Worm (Caenorhabditis elegans) whole organism, young adult: ENCODE results near the gene F09G2.2.

ENCODE experiments used
- C17E4.6 ChIP-seq: fragments of 200-800 bp; sonication (Bioruptor generic); IDR thresholded peaks from 2 replicates; pipeline ENCODE4 v1.3.6; 2022; ENCODE audit warnings: missing genetic modification reagents, missing genetic modification characterization, missing compliant biosample characterization
- D2030.7 ChIP-seq: fragments of 200-800 bp; sonication (Bioruptor generic); IDR thresholded peaks from 2 replicates; pipeline ENCODE4 v1.3.6; 2022; ENCODE audit warnings: missing genetic modification reagents, missing genetic modification characterization, missing compliant biosample characterization
- F22D6.2 ChIP-seq: sonication (generic microtip); optimal IDR thresholded peaks from 2 replicates; lab custom pipeline; 2016; ENCODE audit warnings: mild to moderate bottlenecking, missing genetic modification characterization, missing compliant biosample characterization
- F57A8.1 ChIP-seq: fragments of 200-800 bp; sonication (Bioruptor generic); optimal IDR thresholded peaks from 2 replicates; lab custom pipeline; 2018; ENCODE audit warnings: mild to moderate bottlenecking, missing genetic modification characterization, moderate library complexity, missing compliant biosample characterization
- Y53F4B.3 ChIP-seq: fragments of 200-800 bp; sonication (Bioruptor generic); IDR thresholded peaks from 2 replicates; pipeline ENCODE4 v1.3.6; 2022; ENCODE audit warnings: missing genetic modification reagents, missing genetic modification characterization, missing compliant biosample characterization
- Y56A3A.18 ChIP-seq: fragments of 200-800 bp; sonication (Bioruptor generic); IDR thresholded peaks from 2 replicates; pipeline ENCODE4 v1.3.6; 2022; ENCODE audit warnings: missing genetic modification reagents, missing genetic modification characterization, missing compliant biosample characterization
- ZK185.1 ChIP-seq: sonication (generic microtip); optimal IDR thresholded peaks from 2 replicates; lab custom pipeline; 2016; ENCODE audit warnings: mild to moderate bottlenecking, missing genetic modification characterization, missing compliant biosample characterization; ENCODE audit not compliant: poor library complexity, severe bottlenecking
- akir-1 ChIP-seq: fragments of 200-800 bp; sonication (Bioruptor generic); optimal IDR thresholded peaks from 2 replicates; lab custom pipeline; 2018; ENCODE audit warnings: mild to moderate bottlenecking, missing genetic modification characterization, moderate library complexity, missing compliant biosample characterization
- athp-1 ChIP-seq: sonication (generic microtip); optimal IDR thresholded peaks from 2 replicates; lab custom pipeline; 2017; ENCODE audit warnings: mild to moderate bottlenecking, missing genetic modification characterization, missing compliant biosample characterization
- bed-2 ChIP-seq: fragments of 200-800 bp; sonication (Bioruptor generic); IDR thresholded peaks from 2 replicates; pipeline ENCODE4 v1.3.6; 2022; ENCODE audit warnings: missing genetic modification reagents, missing genetic modification characterization, missing compliant biosample characterization
- cebp-1 ChIP-seq, 2 experiments: fragments of 200-800 bp in 1 of 2; sonication (Bioruptor generic) in 1 of 2; sonication (generic microtip) in 1 of 2; IDR thresholded peaks in 1 of 2; optimal IDR thresholded peaks in 1 of 2; 2 replicates each; pipeline versions ENCODE4 v1.3.6 to Lab custom; 2017 to 2022; ENCODE audit warnings: missing compliant biosample characterization in 2 of 2, missing genetic modification characterization in 2 of 2, mild to moderate bottlenecking in 1 of 2, missing genetic modification reagents in 1 of 2, moderate library complexity in 1 of 2
- ceh-100 ChIP-seq: fragments of 200-800 bp; sonication (Bioruptor generic); IDR thresholded peaks from 2 replicates; pipeline ENCODE4 v1.3.6; 2022; ENCODE audit warnings: missing genetic modification reagents, missing genetic modification characterization, missing compliant biosample characterization
- ceh-79 ChIP-seq: sonication (generic microtip); optimal IDR thresholded peaks from 2 replicates; lab custom pipeline; 2017; ENCODE audit warnings: mild to moderate bottlenecking, missing genetic modification characterization, missing compliant biosample characterization
- chd-7 ChIP-seq: sonication (generic microtip); optimal IDR thresholded peaks from 2 replicates; lab custom pipeline; 2016; ENCODE audit warnings: mild to moderate bottlenecking, missing genetic modification characterization, moderate library complexity, missing compliant biosample characterization
- dox-1 ChIP-seq: fragments of 200-800 bp; sonication (Bioruptor generic); IDR thresholded peaks from 2 replicates; pipeline ENCODE4 v1.3.6; 2022; ENCODE audit warnings: missing genetic modification reagents, missing genetic modification characterization, missing compliant biosample characterization
- efl-1 ChIP-seq: fragments of 150-350 bp; optimal IDR thresholded peaks from 2 replicates; lab custom pipeline; 2014; ENCODE audit warnings: missing biosample characterization, missing genetic modification reagents, missing genetic modification characterization
- fkh-3 ChIP-seq: sonication (generic microtip); optimal IDR thresholded peaks from 2 replicates; lab custom pipeline; 2016; ENCODE audit warnings: mild to moderate bottlenecking, missing genetic modification characterization, missing compliant biosample characterization
- hmg-1.2 ChIP-seq: fragments of 200-800 bp; sonication (Bioruptor generic); IDR thresholded peaks from 2 replicates; pipeline ENCODE4 v1.3.6; 2022; ENCODE audit warnings: missing genetic modification reagents, missing genetic modification characterization, missing compliant biosample characterization
- hsf-1 ChIP-seq: fragments of 200-800 bp; sonication (Bioruptor generic); IDR thresholded peaks from 2 replicates; pipeline ENCODE4 v1.3.6; 2022; ENCODE audit warnings: missing genetic modification reagents, missing genetic modification characterization, missing compliant biosample characterization
- lin-54 ChIP-seq: fragments of 200-800 bp; sonication (Bioruptor generic); optimal IDR thresholded peaks from 2 replicates; lab custom pipeline; 2018; ENCODE audit warnings: mild to moderate bottlenecking, missing genetic modification characterization, missing compliant biosample characterization
- lsy-27 ChIP-seq: sonication (generic microtip); optimal IDR thresholded peaks from 2 replicates; lab custom pipeline; 2017; ENCODE audit warnings: missing genetic modification characterization, mild to moderate bottlenecking, missing compliant biosample characterization, antibody characterized with exemption, missing genotype, borderline replicate concordance; ENCODE audit not compliant: insufficient read depth
- madf-10 ChIP-seq: sonication (generic microtip); optimal IDR thresholded peaks from 2 replicates; lab custom pipeline; 2016; ENCODE audit warnings: mild to moderate bottlenecking, missing genetic modification characterization, missing compliant biosample characterization
- madf-6 ChIP-seq: fragments of 200-800 bp; sonication (Bioruptor generic); IDR thresholded peaks from 2 replicates; pipeline ENCODE4 v1.3.6; 2022; ENCODE audit warnings: missing genetic modification reagents, missing genetic modification characterization, missing compliant biosample characterization
- mes-4 ChIP-seq: sonication (generic microtip); optimal IDR thresholded peaks from 2 replicates; lab custom pipeline; 2016; ENCODE audit warnings: missing genotype, missing genetic modification characterization, missing compliant biosample characterization
- nfya-1 ChIP-seq: sonication (generic microtip); optimal IDR thresholded peaks from 2 replicates; lab custom pipeline; 2017; ENCODE audit warnings: antibody characterized with exemption, missing compliant biosample characterization, missing genetic modification characterization, borderline replicate concordance; ENCODE audit not compliant: insufficient read depth
- nhr-120 ChIP-seq: fragments of 200-800 bp; sonication (Bioruptor generic); IDR thresholded peaks from 2 replicates; pipeline ENCODE4 v1.3.6; 2022; ENCODE audit warnings: missing genetic modification characterization, missing compliant biosample characterization
- nhr-80 ChIP-seq: sonication (generic microtip); optimal IDR thresholded peaks from 2 replicates; lab custom pipeline; 2016; ENCODE audit warnings: missing genetic modification characterization, missing compliant biosample characterization
- nhr-90 ChIP-seq: sonication (generic microtip); optimal IDR thresholded peaks from 2 replicates; lab custom pipeline; 2016; ENCODE audit warnings: missing genotype, mild to moderate bottlenecking, missing genetic modification characterization, missing compliant biosample characterization
- pha-4 ChIP-seq: fragments of 150-350 bp; sonication (generic microtip); optimal IDR thresholded peaks from 2 replicates; lab custom pipeline; 2014; ENCODE audit warnings: missing biosample characterization, missing genetic modification reagents, missing genetic modification characterization
- rec-8 ChIP-seq, 2 experiments: sonication (generic microtip); optimal IDR thresholded peaks; 2 replicates each; lab custom pipeline; 2016; ENCODE audit warnings: mild to moderate bottlenecking in 2 of 2, missing genetic modification characterization in 2 of 2, missing genetic modification reagents in 2 of 2, missing genotype in 2 of 2, missing biosample characterization in 1 of 2, missing compliant biosample characterization in 1 of 2, moderate library complexity in 1 of 2
- snpc-4 ChIP-seq, 5 experiments: fragments of 150-350 bp in 1 of 5; sonication (generic microtip) in 4 of 5; optimal IDR thresholded peaks; 2 replicates each; lab custom pipeline; 2014 to 2018; ENCODE audit warnings: missing genetic modification characterization in 5 of 5, missing biosample characterization in 3 of 5, antibody characterized with exemption in 2 of 5, mild to moderate bottlenecking in 2 of 5, missing compliant biosample characterization in 2 of 5, missing genotype in 2 of 5, moderate library complexity in 2 of 5, missing genetic modification reagents in 1 of 5
- tbx-9 ChIP-seq: sonication (generic microtip); optimal IDR thresholded peaks from 2 replicates; lab custom pipeline; 2016; ENCODE audit warnings: borderline replicate concordance, missing genetic modification characterization, inconsistent platforms, missing compliant biosample characterization
- unc-130 ChIP-seq: sonication (generic microtip); optimal IDR thresholded peaks from 2 replicates; lab custom pipeline; 2016; ENCODE audit warnings: missing genetic modification reagents, missing genetic modification characterization, missing compliant biosample characterization
- zfh-2 ChIP-seq: fragments of 200-800 bp; sonication (Bioruptor generic); conservative IDR thresholded peaks from 2 replicates; pipeline ENCODE4 v1.3.6; 2022; ENCODE audit warnings: missing genetic modification reagents, missing genetic modification characterization, missing compliant biosample characterization
- ztf-25 ChIP-seq: fragments of 200-800 bp; sonication (Bioruptor generic); IDR thresholded peaks from 2 replicates; pipeline ENCODE4 v1.3.6; 2022; ENCODE audit warnings: missing genetic modification reagents, missing genetic modification characterization, missing compliant biosample characterization
- ztf-28 ChIP-seq: fragments of 200-800 bp; sonication (Bioruptor generic); IDR thresholded peaks from 2 replicates; pipeline ENCODE4 v1.3.6; 2022; ENCODE audit warnings: missing genetic modification reagents, missing genetic modification characterization, missing compliant biosample characterization

The F09G2.2 gene

ce11 chrV:7214802-7215201 lies 18.1 kb downstream of the F09G2.2 start, which contains the start of gene soap-1:
Gene soap-1, minus strand, starts transcription at chrV:7214902.
- TF ChIP-seq nhr-90: no peak
- no peak for TF ChIP-seq D2030.7
- TF ChIP-seq nfya-1 (tag; lab: Kevin White, UChicago): no peak
- TF ChIP-seq F57A8.1 (GFP tag; lab: Kevin White, UChicago): no peak
- TF ChIP-seq pha-4 (tag; lab: Kevin White, UChicago): no peak
- no peak for TF ChIP-seq snpc-4 (GFP tag; optimal IDR thresholded peaks at IDR 0.05; lab: Kevin White, UChicago)
- no peak for TF ChIP-seq snpc-4 (tag; optimal IDR thresholded peaks at IDR 0.05; lab: Kevin White, UChicago)
- TF ChIP-seq fkh-3 (tag; lab: Kevin White, UChicago): no peak
- no peak for TF ChIP-seq ZK185.1 (tag; lab: Kevin White, UChicago)
- no peak for TF ChIP-seq ceh-79
- TF ChIP-seq rec-8 (tag; optimal IDR thresholded peaks at IDR 0.05; lab: Kevin White, UChicago): no peak
- TF ChIP-seq ztf-28 (GFP tag; lab: Robert Waterston, UW): no peak
- TF ChIP-seq bed-2 (GFP tag; lab: Robert Waterston, UW): no peak
- TF ChIP-seq hmg-1.2: no peak
- no peak for TF ChIP-seq Y53F4B.3 (GFP tag; lab: Robert Waterston, UW)
- no peak for TF ChIP-seq F22D6.2 (tag; lab: Kevin White, UChicago)
- no peak for TF ChIP-seq tbx-9
- TF ChIP-seq ztf-25 (GFP tag; lab: Robert Waterston, UW): no peak
- no peak for TF ChIP-seq C17E4.6 (GFP tag; lab: Robert Waterston, UW)
- TF ChIP-seq unc-130 (GFP tag; lab: Kevin White, UChicago): no peak
- TF ChIP-seq madf-10 (tag; lab: Kevin White, UChicago): no peak

DNA sequence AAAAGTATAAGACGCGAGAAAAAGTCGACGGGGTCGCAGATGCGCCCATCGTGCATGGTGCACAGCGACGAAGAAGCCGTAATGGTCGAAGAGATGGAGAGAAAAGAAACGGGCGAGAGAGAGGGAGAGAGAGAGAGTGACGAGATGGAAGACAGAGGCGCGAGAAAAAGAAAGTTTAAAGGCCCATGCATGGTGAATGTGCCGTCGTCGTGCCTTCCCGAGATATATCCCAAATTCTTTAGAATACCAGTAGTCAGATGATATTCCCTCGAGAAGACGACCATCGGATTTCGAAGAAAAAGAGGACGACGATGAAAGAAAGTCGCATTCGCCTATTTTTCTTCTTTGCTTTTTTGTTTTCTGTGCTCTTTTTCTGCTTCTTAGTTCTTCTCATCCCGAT lies 19.3 kb downstream of the F09G2.2 start:
- TF ChIP-seq akir-1 (GFP tag; lab: Kevin White, UChicago): no peak
- no peak for TF ChIP-seq snpc-4 (GFP tag; optimal IDR thresholded peaks at IDR 0.05; lab: Kevin White, UChicago)
- TF ChIP-seq snpc-4 (tag; optimal IDR thresholded peaks at IDR 0.05; lab: Kevin White, UChicago): no peak
- peak; percentile 8; the same call in 1 of the 2 replicates for TF ChIP-seq dox-1 (GFP tag; lab: Robert Waterston, UW)
- no peak for TF ChIP-seq efl-1
- TF ChIP-seq hsf-1 (GFP tag; lab: Robert Waterston, UW): 0 out of 2 replicates have a peak, but pooled peaks have one; percentile 22
- no peak for TF ChIP-seq unc-130 (GFP tag; lab: Kevin White, UChicago)
- TF ChIP-seq lsy-27 (tag; lab: Kevin White, UChicago): no peak
- no peak for TF ChIP-seq D2030.7
- TF ChIP-seq ceh-100 (GFP tag; lab: Robert Waterston, UW): no peak
- TF ChIP-seq lin-54 (GFP tag; lab: Kevin White, UChicago): no peak
- no peak for TF ChIP-seq Y56A3A.18 (GFP tag; lab: Robert Waterston, UW)
- TF ChIP-seq chd-7: no peak
- no peak for TF ChIP-seq pha-4 (tag; lab: Kevin White, UChicago)
- no peak for TF ChIP-seq nhr-120 (GFP tag; lab: Robert Waterston, UW)
- TF ChIP-seq athp-1: no peak
- peak; percentile 71 for TF ChIP-seq zfh-2 (GFP tag; lab: Robert Waterston, UW)
- TF ChIP-seq cebp-1 (GFP tag; IDR thresholded peaks at IDR 0.05; lab: Robert Waterston, UW): no peak
- TF ChIP-seq cebp-1 (tag; optimal IDR thresholded peaks at IDR 0.05; lab: Kevin White, UChicago): peak; percentile 16
- TF ChIP-seq madf-6 (GFP tag; lab: Robert Waterston, UW): no peak
- no peak for TF ChIP-seq mes-4
- TF ChIP-seq nhr-80: no peak
